Worm (Caenorhabditis elegans): ENCODE measurements around the gene pir-2.

- TF ChIP-seq mdt-29 (GFP tag; IDR thresholded peaks at IDR 0.05): no peak
- TF ChIP-seq F37D6.2 (tag; optimal IDR thresholded peaks at IDR 0.05): no peak
- TF ChIP-seq nhr-77 (tag; optimal IDR thresholded peaks at IDR 0.05): no peak
- no peak for TF ChIP-seq unc-130 (GFP tag; optimal IDR thresholded peaks at IDR 0.05)
- no peak for TF ChIP-seq dpl-1 (GFP tag; optimal IDR thresholded peaks at IDR 0.05)
- TF ChIP-seq ceh-44 (GFP tag; IDR thresholded peaks at IDR 0.05): no peak
- no peak for TF ChIP-seq skn-1 (tag; optimal IDR thresholded peaks at IDR 0.05)
- TF ChIP-seq nhr-42 (GFP tag; IDR thresholded peaks at IDR 0.05): no peak
- TF ChIP-seq ces-1 (GFP tag; optimal IDR thresholded peaks at IDR 0.05): no peak
- TF ChIP-seq spr-3 (GFP tag; optimal IDR thresholded peaks at IDR 0.05): no peak
- TF ChIP-seq ZK546.5 (tag; optimal IDR thresholded peaks at IDR 0.05): no peak
- no peak for TF ChIP-seq lsy-2 (tag; optimal IDR thresholded peaks at IDR 0.05)
These were observed 10.5 kb upstream of the pir-2 start, which contains the start of gene F54C8.7 for ce11 chrIII:9453962-9454361.
